Worm (Caenorhabditis elegans) whole organism, late embryonic: ENCODE measurements around the gene Y43F8C.23.
A peak's percentile ranks its signal among the peaks of the same experiment; 100 is the strongest.

ENCODE experiments used
- ama-1 ChIP-seq: fragments of 150-350 bp; optimal IDR thresholded peaks from 2 replicates; lab custom pipeline; 2014
- ceh-2 ChIP-seq: sonication (generic microtip); optimal IDR thresholded peaks from 2 replicates; lab custom pipeline; 2016; ENCODE audit warnings: missing genotype, missing genetic modification characterization, missing compliant biosample characterization
- ceh-24 ChIP-seq: sonication (generic microtip); optimal IDR thresholded peaks from 2 replicates; lab custom pipeline; 2016; ENCODE audit warnings: mild to moderate bottlenecking, missing genetic modification characterization, missing compliant biosample characterization
- elt-2 ChIP-seq: sonication (generic microtip); optimal IDR thresholded peaks from 2 replicates; lab custom pipeline; 2016; ENCODE audit warnings: missing genetic modification reagents, missing genetic modification characterization, missing compliant biosample characterization
- elt-4 ChIP-seq: sonication (generic microtip); optimal IDR thresholded peaks from 2 replicates; lab custom pipeline; 2016; ENCODE audit warnings: missing genetic modification characterization, missing compliant biosample characterization
- lin-11 ChIP-seq: fragments of 200-800 bp; sonication (Bioruptor generic); optimal IDR thresholded peaks from 2 replicates; lab custom pipeline; 2018; ENCODE audit warnings: mild to moderate bottlenecking, missing genetic modification characterization, missing compliant biosample characterization
- nhr-11 ChIP-seq: fragments of 150-350 bp; optimal IDR thresholded peaks from 2 replicates; lab custom pipeline; 2014; ENCODE audit warnings: missing biosample characterization, missing genetic modification characterization
- pros-1 ChIP-seq: fragments of 150-350 bp; optimal IDR thresholded peaks from 2 replicates; lab custom pipeline; 2014; ENCODE audit warnings: missing biosample characterization, missing genetic modification reagents, missing genetic modification characterization
- sox-4 ChIP-seq: sonication (generic microtip); optimal IDR thresholded peaks from 2 replicates; lab custom pipeline; 2017; ENCODE audit warnings: mild to moderate bottlenecking, missing genetic modification characterization, inconsistent platforms, missing compliant biosample characterization

ce11 chrV:19697348-19698172 lies 14.0 kb downstream of the Y43F8C.23 start, which contains the start of the genes Y43F8C.13 and ani-3:
- TF ChIP-seq elt-2, result peak; percentile 85
- TF ChIP-seq ceh-24 (tag; lab: Kevin White, UChicago), result no peak
- no peak for TF ChIP-seq pros-1 (tag; lab: Kevin White, UChicago)
- no peak for TF ChIP-seq nhr-11 (tag; lab: Kevin White, UChicago)
- TF ChIP-seq elt-4 (tag; lab: Kevin White, UChicago), result no peak
- TF ChIP-seq ceh-2 (tag; lab: Kevin White, UChicago), result no peak
- TF ChIP-seq ama-1 (lab: Kevin White, UChicago), result no peak
- TF ChIP-seq lin-11, result no peak
- no peak for TF ChIP-seq sox-4 (tag; lab: Kevin White, UChicago)
